Worm (Caenorhabditis elegans) whole organism, mixed stage, embryonic: Measurements from ENCODE around the gene T15B7.15.

Experiments
- blmp-1 ChIP-seq: fragments of 150-350 bp; optimal IDR thresholded peaks from 2 replicates; lab custom pipeline; 2014; ENCODE audit warnings: missing biosample characterization, missing genetic modification characterization
- ceh-43 ChIP-seq: fragments of 200-800 bp; sonication (Bioruptor generic); optimal IDR thresholded peaks from 2 replicates; lab custom pipeline; 2018; ENCODE audit warnings: mild to moderate bottlenecking, missing genetic modification characterization, moderate library complexity, missing compliant biosample characterization
- ces-1 ChIP-seq: fragments of 150-350 bp; optimal IDR thresholded peaks from 2 replicates; lab custom pipeline; 2014; ENCODE audit warnings: missing biosample characterization, missing genetic modification reagents, missing genetic modification characterization
- elt-1 ChIP-seq: sonication (generic microtip); optimal IDR thresholded peaks from 2 replicates; lab custom pipeline; 2017; ENCODE audit warnings: missing genetic modification characterization, mild to moderate bottlenecking, missing compliant biosample characterization, antibody characterized with exemption, moderate library complexity, borderline replicate concordance; ENCODE audit not compliant: insufficient read depth
- lsy-2 ChIP-seq: fragments of 150-350 bp; optimal IDR thresholded peaks from 2 replicates; lab custom pipeline; 2014; ENCODE audit warnings: missing biosample characterization, missing genetic modification characterization
- mep-1 ChIP-seq: fragments of 150-350 bp; optimal IDR thresholded peaks from 2 replicates; lab custom pipeline; 2017; ENCODE audit warnings: missing biosample characterization, missing genetic modification reagents, missing genetic modification characterization, inconsistent platforms
- mls-2 ChIP-seq: sonication (generic microtip); optimal IDR thresholded peaks from 2 replicates; lab custom pipeline; 2016; ENCODE audit warnings: mild to moderate bottlenecking, missing genetic modification characterization, moderate library complexity, missing compliant biosample characterization
- ztf-11 ChIP-seq: fragments of 150-350 bp; optimal IDR thresholded peaks from 2 replicates; lab custom pipeline; 2014; ENCODE audit warnings: missing biosample characterization, missing genetic modification characterization

DNA sequence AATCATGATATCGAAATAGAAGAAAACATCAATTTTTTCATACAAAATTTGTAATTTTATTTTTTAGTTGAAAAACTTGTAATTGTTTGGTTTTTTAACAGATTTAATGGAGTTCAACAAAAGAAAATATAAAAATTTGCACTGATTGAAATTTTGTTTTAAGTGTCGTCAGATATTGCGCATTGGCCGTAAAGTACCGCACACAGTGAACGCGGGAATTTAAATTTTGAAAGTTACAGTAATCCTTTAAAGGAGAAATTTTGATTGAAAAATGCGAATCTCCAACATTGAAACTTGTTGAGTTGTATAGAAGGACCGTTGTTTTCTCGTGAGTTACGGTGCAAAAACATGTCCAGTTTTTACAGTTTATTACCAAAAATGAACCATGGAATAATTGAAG, 45.5 kb downstream of the T15B7.15 start:
- no peak for TF ChIP-seq mep-1
- TF ChIP-seq lsy-2 (tag; lab: Kevin White, UChicago) = no peak
- no peak for TF ChIP-seq ceh-43
- no peak for TF ChIP-seq blmp-1 (tag; lab: Kevin White, UChicago)
- no peak for TF ChIP-seq elt-1
- no peak for TF ChIP-seq mls-2 (tag; lab: Kevin White, UChicago)
- TF ChIP-seq ces-1 = no peak
- no peak for TF ChIP-seq ztf-11
